Worm (Caenorhabditis elegans): Measurements from ENCODE around the gene C52E2.4.

ce11 chrII:1886379-1886778 lies 43.4 kb downstream of the C52E2.4 start, which contains the start of gene math-7:
- no peak for TF ChIP-seq nhr-47 (tag; optimal IDR thresholded peaks at IDR 0.05)
- TF ChIP-seq xbp-1 (tag; optimal IDR thresholded peaks at IDR 0.05) = no peak
- no peak for TF ChIP-seq isw-1 (GFP tag; IDR thresholded peaks at IDR 0.05)
- no peak for TF ChIP-seq nhr-76 (tag; optimal IDR thresholded peaks at IDR 0.05)
- TF ChIP-seq alr-1 (tag; optimal IDR thresholded peaks at IDR 0.05; ENCODE audit: borderline replicate concordance) = no peak
- TF ChIP-seq unc-62 (GFP tag; optimal IDR thresholded peaks at IDR 0.05) = no peak
- no peak for TF ChIP-seq nhr-77 (tag; optimal IDR thresholded peaks at IDR 0.05)
- TF ChIP-seq ces-1 (GFP tag; optimal IDR thresholded peaks at IDR 0.05) = no peak
- no peak for TF ChIP-seq mep-1 (tag; optimal IDR thresholded peaks at IDR 0.05)
- no peak for TF ChIP-seq ceh-90 (tag; optimal IDR thresholded peaks at IDR 0.05)
- TF ChIP-seq snpc-4 (tag; optimal IDR thresholded peaks at IDR 0.05) = no peak

Measured in whole organism, L1 larva.